Worm (Caenorhabditis elegans): ENCODE results near the gene CD4.11.
A peak's percentile ranks its signal among the peaks of the same experiment; 100 is the strongest.

The CD4.11 gene

DNA sequence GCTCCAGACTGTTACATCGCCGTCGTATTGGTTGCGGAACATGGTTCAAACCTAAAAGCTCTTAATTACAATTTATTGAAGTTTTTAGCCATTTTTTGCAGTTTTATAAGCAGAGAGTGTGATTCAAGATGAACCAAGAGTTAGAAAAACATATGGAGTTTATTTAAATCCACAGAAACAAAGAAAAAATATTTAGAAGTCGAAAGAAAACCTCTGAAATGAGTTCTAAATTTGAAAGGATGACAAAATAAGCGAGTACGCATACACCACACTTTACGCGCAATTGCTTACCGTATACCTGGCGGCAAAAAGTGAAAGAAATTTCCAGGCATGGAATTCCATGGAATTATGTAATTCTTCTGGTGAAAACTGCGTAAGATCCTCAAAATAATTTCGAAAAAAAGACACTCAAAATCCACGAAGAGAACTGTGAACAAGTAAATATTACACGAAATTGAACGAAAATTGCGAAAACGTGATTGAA lies 598 bp upstream of the CD4.11 start, which contains the start of gene pas-6 (continued):
- TF ChIP-seq unc-130 (GFP tag; optimal IDR thresholded peaks at IDR 0.05), result no peak
- no peak for TF ChIP-seq B0336.3 (GFP tag; IDR thresholded peaks at IDR 0.05)
- no peak for TF ChIP-seq Y56A3A.18 (GFP tag; IDR thresholded peaks at IDR 0.05)
- no peak for TF ChIP-seq ztf-6 (GFP tag; IDR thresholded peaks at IDR 0.05)
- TF ChIP-seq Y67H2A.10 (GFP tag; conservative IDR thresholded peaks at IDR 0.05), result no peak
- peak; percentile 8; the same call in 1 of the 2 replicates for TF ChIP-seq mcd-1 (GFP tag; IDR thresholded peaks at IDR 0.05)
- no peak for TF ChIP-seq mes-4 (tag; optimal IDR thresholded peaks at IDR 0.05)
- peak; percentile 31 for TF ChIP-seq F23B12.7 (tag; optimal IDR thresholded peaks at IDR 0.05; ENCODE audit: insufficient read depth)
- no peak for TF ChIP-seq Y79H2A.3 (GFP tag; conservative IDR thresholded peaks at IDR 0.05)
- TF ChIP-seq lin-54 (GFP tag; optimal IDR thresholded peaks at IDR 0.05), result peak; percentile 33
- TF ChIP-seq atf-7 (tag; optimal IDR thresholded peaks at IDR 0.05), result no peak
- no peak for TF ChIP-seq bed-1 (GFP tag; IDR thresholded peaks at IDR 0.05)
- TF ChIP-seq attf-3 (GFP tag; conservative IDR thresholded peaks at IDR 0.05), result no peak
- no peak for TF ChIP-seq K12H6.12 (tag; optimal IDR thresholded peaks at IDR 0.05)
- TF ChIP-seq ceh-79 (tag; optimal IDR thresholded peaks at IDR 0.05), result no peak
- TF ChIP-seq T07F8.4 (tag; optimal IDR thresholded peaks at IDR 0.05), result no peak
- TF ChIP-seq B0261.1 (tag; optimal IDR thresholded peaks at IDR 0.05), result no peak
- TF ChIP-seq lsl-1 (GFP tag; optimal IDR thresholded peaks at IDR 0.05), result peak; percentile 93
- no peak for TF ChIP-seq zim-3 (tag; optimal IDR thresholded peaks at IDR 0.05)
- TF ChIP-seq egl-44 (GFP tag; IDR thresholded peaks at IDR 0.05), result no peak
- TF ChIP-seq aptf-3 (GFP tag; IDR thresholded peaks at IDR 0.05), result no peak
- TF ChIP-seq madf-6 (GFP tag; IDR thresholded peaks at IDR 0.05), result peak; percentile 97
- TF ChIP-seq rec-8 (tag; optimal IDR thresholded peaks at IDR 0.05), result no peak
- no peak for TF ChIP-seq ccch-3 (GFP tag; optimal IDR thresholded peaks at IDR 0.05)
- no peak for TF ChIP-seq ztf-3 (GFP tag; optimal IDR thresholded peaks at IDR 0.05)
- TF ChIP-seq snpc-3.4 (tag; optimal IDR thresholded peaks at IDR 0.05), result peak; percentile 45
- TF ChIP-seq sea-2 (GFP tag; IDR thresholded peaks at IDR 0.05), result no peak
- TF ChIP-seq T26A5.8 (tag; optimal IDR thresholded peaks at IDR 0.05), result no peak
- peak; percentile 97 for TF ChIP-seq efl-1 (GFP tag; optimal IDR thresholded peaks at IDR 0.05)
- TF ChIP-seq dpl-1 (GFP tag; optimal IDR thresholded peaks at IDR 0.05), result peak; percentile 81
- TF ChIP-seq him-1 (tag; optimal IDR thresholded peaks at IDR 0.05), result no peak
- no peak for TF ChIP-seq lag-1 (GFP tag; IDR thresholded peaks at IDR 0.05)
- TF ChIP-seq F10E7.11 (tag; optimal IDR thresholded peaks at IDR 0.05), result no peak
- TF ChIP-seq tbp1 (GFP tag; optimal IDR thresholded peaks at IDR 0.05), result peak; percentile 35
- peak; percentile 97 for TF ChIP-seq madf-8 (GFP tag; conservative IDR thresholded peaks at IDR 0.05)
- no peak for TF ChIP-seq ama-1 (optimal IDR thresholded peaks at IDR 0.05)
- TF ChIP-seq ama-1 (GFP tag; optimal IDR thresholded peaks at IDR 0.05), result no peak
- no peak for TF ChIP-seq rcor-1 (GFP tag; IDR thresholded peaks at IDR 0.05)
- no peak for TF ChIP-seq rpc-1 (optimal IDR thresholded peaks at IDR 0.05)
- no peak for TF ChIP-seq rpc-1 (tag; optimal IDR thresholded peaks at IDR 0.05)
- no peak for TF ChIP-seq madf-10 (tag; optimal IDR thresholded peaks at IDR 0.05)
- TF ChIP-seq hmg-1.2 (GFP tag; IDR thresholded peaks at IDR 0.05), result peak; percentile 31; the same call in 1 of the 2 replicates
- TF ChIP-seq fkh-3 (tag; optimal IDR thresholded peaks at IDR 0.05), result no peak
- no peak for TF ChIP-seq nhr-179 (tag; optimal IDR thresholded peaks at IDR 0.05)
- no peak for TF ChIP-seq bed-2 (GFP tag; IDR thresholded peaks at IDR 0.05)
- TF ChIP-seq Y53F4B.3 (GFP tag; IDR thresholded peaks at IDR 0.05), result no peak
- TF ChIP-seq snpc-1.1 (tag; optimal IDR thresholded peaks at IDR 0.05; ENCODE audit: insufficient read depth), result peak; percentile 39
- TF ChIP-seq ztf-26 (tag; optimal IDR thresholded peaks at IDR 0.05), result no peak
- no peak for TF ChIP-seq C06A6.2 (GFP tag; conservative IDR thresholded peaks at IDR 0.05)
- TF ChIP-seq lir-1 (GFP tag; conservative IDR thresholded peaks at IDR 0.05), result no peak
- TF ChIP-seq egrh-3 (GFP tag; IDR thresholded peaks at IDR 0.05), result no peak
